Worm (Caenorhabditis elegans): ENCODE results near the gene H12C20.7.

H12C20.7 gene

ce11 chrV:11613007-11613406, 40.2 kb upstream of the H12C20.7 start, which contains the start of gene tag-290:
tag-290 (plus strand) TSS chrV:11613307.
- TF ChIP-seq C34F6.9 (tag; optimal IDR thresholded peaks at IDR 0.05) (no peak), unc-62 (GFP tag; optimal IDR thresholded peaks at IDR 0.05) (no peak), lin-11 (tag; optimal IDR thresholded peaks at IDR 0.05) (no peak), ztf-1 (GFP tag; conservative IDR thresholded peaks at IDR 0.05) (no peak), F13H6.1 (tag; optimal IDR thresholded peaks at IDR 0.05) (no peak), ceh-16 (tag; optimal IDR thresholded peaks at IDR 0.05) (no peak), R02D3.7 (tag; optimal IDR thresholded peaks at IDR 0.05) (no peak), nhr-77 (tag; optimal IDR thresholded peaks at IDR 0.05) (no peak)

ce11 chrV:11610481-11610880, 37.7 kb upstream of the H12C20.7 start, which contains the start of gene sas-5:
sas-5 (plus strand) TSS chrV:11610737.
- TF ChIP-seq egl-27 (tag; optimal IDR thresholded peaks at IDR 0.05) (no peak), lin-39 (tag; optimal IDR thresholded peaks at IDR 0.05) (no peak), nhr-237 (tag; optimal IDR thresholded peaks at IDR 0.05) (no peak), ceh-16 (tag; optimal IDR thresholded peaks at IDR 0.05) (peak; percentile 58), nhr-21 (tag; optimal IDR thresholded peaks at IDR 0.05) (peak; percentile 33), ztf-4 (tag; optimal IDR thresholded peaks at IDR 0.05) (peak; percentile 42), ceh-82 (tag; optimal IDR thresholded peaks at IDR 0.05) (peak; percentile 85), blmp-1 (tag; optimal IDR thresholded peaks at IDR 0.05; ENCODE audit: insufficient read depth) (peak; percentile 17), ZK546.5 (tag; optimal IDR thresholded peaks at IDR 0.05) (no peak), R02D3.7 (tag; optimal IDR thresholded peaks at IDR 0.05) (no peak), sem-4 (tag; optimal IDR thresholded peaks at IDR 0.05) (peak; percentile 53), nhr-23 (tag; optimal IDR thresholded peaks at IDR 0.05) (no peak), peb-1 (tag; optimal IDR thresholded peaks at IDR 0.05) (no peak), C34F6.9 (tag; optimal IDR thresholded peaks at IDR 0.05) (peak; percentile 55), alr-1 (tag; optimal IDR thresholded peaks at IDR 0.05) (no peak), sma-3 (GFP tag; optimal IDR thresholded peaks at IDR 0.05) (peak; percentile 75), mab-5 (tag; optimal IDR thresholded peaks at IDR 0.05) (peak; percentile 53), F13H6.1 (tag; optimal IDR thresholded peaks at IDR 0.05) (peak; percentile 56), unc-39 (tag; optimal IDR thresholded peaks at IDR 0.05) (no peak), snpc-4 (tag; optimal IDR thresholded peaks at IDR 0.05) (peak; percentile 62), sma-9 (GFP tag; optimal IDR thresholded peaks at IDR 0.05) (peak; percentile 92), sma-9 (tag; optimal IDR thresholded peaks at IDR 0.05) (no peak), ztf-1 (GFP tag; conservative IDR thresholded peaks at IDR 0.05) (no peak), lin-13 (GFP tag; optimal IDR thresholded peaks at IDR 0.05) (peak; percentile 57), nhr-129 (tag; optimal IDR thresholded peaks at IDR 0.05) (peak; percentile 55), fos-1 (tag; optimal IDR thresholded peaks at IDR 0.05) (peak; percentile 32), unc-55 (GFP tag; optimal IDR thresholded peaks at IDR 0.05) (peak; percentile 86), nhr-12 (tag; optimal IDR thresholded peaks at IDR 0.05) (no peak), nhr-11 (tag; optimal IDR thresholded peaks at IDR 0.05) (no peak), nhr-6 (tag; optimal IDR thresholded peaks at IDR 0.05) (peak; percentile 32), gmeb-1 (tag; optimal IDR thresholded peaks at IDR 0.05) (peak; percentile 92), skn-1 (tag; optimal IDR thresholded peaks at IDR 0.05) (no peak), lsy-2 (tag; optimal IDR thresholded peaks at IDR 0.05) (peak; percentile 51 to 75), unc-62 (GFP tag; optimal IDR thresholded peaks at IDR 0.05) (no peak), lin-11 (tag; optimal IDR thresholded peaks at IDR 0.05) (peak; percentile 71), crh-2 (tag; optimal IDR thresholded peaks at IDR 0.05) (peak; percentile 73), nhr-25 (tag; optimal IDR thresholded peaks at IDR 0.05) (peak; percentile 76), mbf-1 (tag; optimal IDR thresholded peaks at IDR 0.05) (no peak), zag-1 (tag; optimal IDR thresholded peaks at IDR 0.05) (no peak)

ce11 chrV:11610049-11610448, 37.3 kb upstream of the H12C20.7 start, which contains the start of gene piit-1:
piit-1 (minus strand) TSS chrV:11610149.
- TF ChIP-seq lsy-2 (tag; optimal IDR thresholded peaks at IDR 0.05) (no peak), F13H6.1 (tag; optimal IDR thresholded peaks at IDR 0.05) (peak; percentile 26)

ce11 chrV:11606424-11606823, 33.6 kb upstream of the H12C20.7 start, which contains the start of gene idpp-16:
idpp-16 (minus strand) TSS chrV:11606524.
- TF ChIP-seq gmeb-1 (tag; optimal IDR thresholded peaks at IDR 0.05) (no peak), Y55F3AM.14 (GFP tag; optimal IDR thresholded peaks at IDR 0.05) (no peak), sma-3 (GFP tag; optimal IDR thresholded peaks at IDR 0.05) (no peak), lsy-2 (tag; optimal IDR thresholded peaks at IDR 0.05) (no peak), crh-2 (tag; optimal IDR thresholded peaks at IDR 0.05) (no peak), nhr-21 (tag; optimal IDR thresholded peaks at IDR 0.05) (no peak), R02D3.7 (tag; optimal IDR thresholded peaks at IDR 0.05) (no peak), ceh-82 (tag; optimal IDR thresholded peaks at IDR 0.05) (no peak), nhr-11 (tag; optimal IDR thresholded peaks at IDR 0.05) (no peak), sma-9 (GFP tag; optimal IDR thresholded peaks at IDR 0.05) (no peak), sma-9 (tag; optimal IDR thresholded peaks at IDR 0.05) (no peak), nhr-25 (tag; optimal IDR thresholded peaks at IDR 0.05) (no peak), sem-4 (tag; optimal IDR thresholded peaks at IDR 0.05) (no peak), mab-5 (tag; optimal IDR thresholded peaks at IDR 0.05) (no peak), zag-1 (tag; optimal IDR thresholded peaks at IDR 0.05) (no peak)

Data from whole organism, L2 larva.